Worm (Caenorhabditis elegans) whole organism, L4 larva: ENCODE measurements around the gene C44H4.4.
A peak's percentile ranks its signal among the peaks of the same experiment; 100 is the strongest.

Source experiments
- egl-27 ChIP-seq: sonication (generic microtip); optimal IDR thresholded peaks from 3 replicates; lab custom pipeline; 2017; ENCODE audit warnings: missing biosample characterization, missing genetic modification reagents, missing genetic modification characterization
- hlh-11 ChIP-seq: fragments of 200-800 bp; sonication (Bioruptor generic); optimal IDR thresholded peaks from 2 replicates; lab custom pipeline; 2018; ENCODE audit warnings: mild to moderate bottlenecking, missing genetic modification characterization, missing compliant biosample characterization
- lin-13 ChIP-seq: fragments of 150-350 bp; optimal IDR thresholded peaks from 2 replicates; lab custom pipeline; 2014; ENCODE audit warnings: missing biosample characterization, missing genetic modification reagents, missing genetic modification characterization
- lir-3 ChIP-seq: sonication (generic microtip); optimal IDR thresholded peaks from 2 replicates; lab custom pipeline; 2016; ENCODE audit warnings: mild to moderate bottlenecking, missing genetic modification characterization, missing compliant biosample characterization
- nhr-6 ChIP-seq: fragments of 150-350 bp; optimal IDR thresholded peaks from 2 replicates; lab custom pipeline; 2014; ENCODE audit warnings: missing biosample characterization, missing genetic modification characterization
- skn-1 ChIP-seq: fragments of 150-350 bp; optimal IDR thresholded peaks from 2 replicates; lab custom pipeline; 2014; ENCODE audit warnings: missing biosample characterization, missing genetic modification characterization
- unc-62 ChIP-seq, 3 experiments: fragments of 150-350 bp in 1 of 3; sonication (generic microtip); optimal IDR thresholded peaks in 2 of 3; peaks in 1 of 3; 1 replicate in 1 of 3; 2 replicates in 2 of 3; lab custom pipeline; 2014 to 2017; ENCODE audit warnings: missing biosample characterization in 3 of 3, missing genetic modification characterization in 3 of 3, missing genetic modification reagents in 3 of 3, missing genotype in 1 of 3
- zag-1 ChIP-seq: fragments of 150-350 bp; optimal IDR thresholded peaks from 2 replicates; lab custom pipeline; 2014; ENCODE audit warnings: missing biosample characterization, missing genetic modification characterization

ce11 chrX:14633679-14634078 is 44.8 kb upstream of the C44H4.4 start:
- TF ChIP-seq hlh-11 (tag; lab: Kevin White, UChicago) = no peak
- TF ChIP-seq egl-27 (tag; lab: Kevin White, UChicago) = no peak
- TF ChIP-seq lin-13 (GFP tag; lab: Kevin White, UChicago) = no peak
- no peak for TF ChIP-seq nhr-6 (tag; lab: Kevin White, UChicago)
- TF ChIP-seq zag-1 = no peak
- no peak for TF ChIP-seq skn-1
- peak in 1 of 2 experiments; percentile 98 for TF ChIP-seq unc-62 (GFP tag; optimal IDR thresholded peaks at IDR 0.05 in 1 of 2; lab: Kevin White, UChicago)
- no peak for TF ChIP-seq unc-62 (tag; optimal IDR thresholded peaks at IDR 0.05; lab: Kevin White, UChicago)
- no peak for TF ChIP-seq lir-3
